Fruit fly (Drosophila melanogaster): ENCODE results near the gene LysP.

DNA sequence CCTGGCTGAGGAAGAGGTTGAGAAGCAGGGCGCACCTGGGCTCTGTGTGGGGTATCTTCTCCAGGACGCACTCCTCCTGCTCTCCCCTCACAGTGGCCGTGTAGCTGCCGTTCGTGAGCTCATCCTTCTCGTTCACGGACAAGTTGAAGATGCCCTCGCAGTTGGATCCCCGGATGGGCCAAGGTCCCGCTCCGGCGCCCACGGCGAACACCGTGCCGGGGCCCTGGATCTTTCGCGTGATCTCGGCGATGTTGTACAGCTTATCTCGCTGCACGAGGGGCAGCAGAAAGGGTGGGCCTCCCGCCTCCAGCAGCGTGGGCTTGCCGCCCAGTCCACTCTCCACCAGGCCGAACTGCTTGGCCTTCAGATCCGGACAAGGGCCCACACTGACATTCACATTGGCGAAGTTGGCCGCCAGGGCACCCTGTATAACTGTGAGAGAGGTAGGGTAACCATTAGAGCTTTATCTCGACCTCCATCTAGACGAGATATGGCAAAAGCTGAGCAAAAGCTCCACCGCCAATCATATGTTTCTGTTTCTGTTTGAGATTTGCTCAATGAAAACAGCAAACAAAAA is 14.6 kb downstream of the LysP start:
- TF ChIP-seq CG8478 (optimal IDR thresholded peaks at IDR 0.05) (no peak), CTCF (optimal IDR thresholded peaks at IDR 0.05) (no peak)

Measured in S2 (cell line).